Worm (Caenorhabditis elegans) whole organism, L4/young adult: ENCODE data around the gene clec-219.

Source experiments
- W03F9.2 ChIP-seq: fragments of 150-350 bp; optimal IDR thresholded peaks from 2 replicates; lab custom pipeline; 2014; ENCODE audit warnings: missing biosample characterization, missing genetic modification characterization
- dao-5 ChIP-seq: sonication (generic microtip); optimal IDR thresholded peaks from 2 replicates; lab custom pipeline; 2016; ENCODE audit warnings: missing genotype, missing genetic modification characterization, moderate library complexity, missing compliant biosample characterization
- him-1 ChIP-seq: sonication (generic microtip); optimal IDR thresholded peaks from 2 replicates; lab custom pipeline; 2016; ENCODE audit warnings: missing genotype, missing genetic modification reagents, missing genetic modification characterization, missing compliant biosample characterization

Gene clec-219

ce11 chrV:8297504-8297903 is 20.7 kb upstream of the clec-219 start, which contains the start of gene W02D7.4:
Gene W02D7.4 (minus strand): TSS chrV:8297604.
- TF ChIP-seq him-1 (tag; lab: Kevin White, UChicago), result no peak

- no peak for TF ChIP-seq dao-5 (tag; lab: Kevin White, UChicago)
- no peak for TF ChIP-seq W03F9.2 (tag; lab: Kevin White, UChicago)
- TF ChIP-seq him-1 (tag; lab: Kevin White, UChicago), result no peak
Observed at ce11 chrV:8299191-8299854, 18.9 kb upstream of the clec-219 start, which contains the start of gene W02D7.5. Gene W02D7.5 (minus strand): TSS chrV:8299241.

- TF ChIP-seq dao-5 (tag; lab: Kevin White, UChicago), result no peak
- no peak for TF ChIP-seq him-1 (tag; lab: Kevin White, UChicago)
- peak; percentile 42 for TF ChIP-seq W03F9.2 (tag; lab: Kevin White, UChicago)
Observed at ce11 chrV:8300935-8301535, 17.2 kb upstream of the clec-219 start, which contains the start of gene W02D7.6. Gene W02D7.6 (minus strand): TSS chrV:8301507.

ce11 chrV:8302522-8302921 is 15.7 kb upstream of the clec-219 start, which contains the start of gene sel-9:
Gene sel-9 (minus strand): TSS chrV:8302580.
- no peak for TF ChIP-seq dao-5 (tag; lab: Kevin White, UChicago)
- no peak for TF ChIP-seq him-1 (tag; lab: Kevin White, UChicago)
- no peak for TF ChIP-seq W03F9.2 (tag; lab: Kevin White, UChicago)

ce11 chrV:8304461-8305195 is 13.6 kb upstream of the clec-219 start, which contains the start of gene W02D7.11:
Gene W02D7.11 (minus strand): TSS chrV:8304511.
- TF ChIP-seq dao-5 (tag; lab: Kevin White, UChicago) (no peak), W03F9.2 (tag; lab: Kevin White, UChicago) (no peak), him-1 (tag; lab: Kevin White, UChicago) (no peak)

- no peak for TF ChIP-seq W03F9.2 (tag; lab: Kevin White, UChicago)
- no peak for TF ChIP-seq dao-5 (tag; lab: Kevin White, UChicago)
- TF ChIP-seq him-1 (tag; lab: Kevin White, UChicago), result no peak
Observed at ce11 chrV:8305940-8306339, 12.3 kb upstream of the clec-219 start.

- TF ChIP-seq W03F9.2 (tag; lab: Kevin White, UChicago), result no peak
- no peak for TF ChIP-seq dao-5 (tag; lab: Kevin White, UChicago)
- no peak for TF ChIP-seq him-1 (tag; lab: Kevin White, UChicago)
Observed at ce11 chrV:8306366-8306765, 11.9 kb upstream of the clec-219 start, which contains the start of gene W02D7.8. Gene W02D7.8 (minus strand): TSS chrV:8306466.

ce11 chrV:8307013-8307412 is 11.2 kb upstream of the clec-219 start:
- TF ChIP-seq dao-5 (tag; lab: Kevin White, UChicago), result no peak
- no peak for TF ChIP-seq W03F9.2 (tag; lab: Kevin White, UChicago)
- TF ChIP-seq him-1 (tag; lab: Kevin White, UChicago), result no peak

ce11 chrV:8307681-8308080 is 10.6 kb upstream of the clec-219 start, which contains the start of gene clec-218:
Gene clec-218 (plus strand): TSS chrV:8307942.
- TF ChIP-seq him-1 (tag; lab: Kevin White, UChicago) (no peak), W03F9.2 (tag; lab: Kevin White, UChicago) (no peak), dao-5 (tag; lab: Kevin White, UChicago) (no peak)

- TF ChIP-seq him-1 (tag; lab: Kevin White, UChicago) (no peak), dao-5 (tag; lab: Kevin White, UChicago) (no peak), W03F9.2 (tag; lab: Kevin White, UChicago) (no peak)
Observed at ce11 chrV:8311210-8311609, 7.0 kb upstream of the clec-219 start, which contains the start of gene W02D7.12. Gene W02D7.12 (plus strand): TSS chrV:8311510.

ce11 chrV:8323545-8323944 is 5.3 kb downstream of the clec-219 start:
- TF ChIP-seq W03F9.2 (tag; lab: Kevin White, UChicago) (no peak), him-1 (tag; lab: Kevin White, UChicago) (no peak), dao-5 (tag; lab: Kevin White, UChicago) (no peak)

ce11 chrV:8325906-8326305 is 7.7 kb downstream of the clec-219 start:
- TF ChIP-seq him-1 (tag; lab: Kevin White, UChicago) (no peak), dao-5 (tag; lab: Kevin White, UChicago) (no peak), W03F9.2 (tag; lab: Kevin White, UChicago) (no peak)

- TF ChIP-seq him-1 (tag; lab: Kevin White, UChicago), result no peak
- TF ChIP-seq W03F9.2 (tag; lab: Kevin White, UChicago), result no peak
- no peak for TF ChIP-seq dao-5 (tag; lab: Kevin White, UChicago)
Observed at ce11 chrV:8327080-8327479, 8.8 kb downstream of the clec-219 start.
